Fruit fly (Drosophila melanogaster): ENCODE measurements around the gene CG11122.

DNA sequence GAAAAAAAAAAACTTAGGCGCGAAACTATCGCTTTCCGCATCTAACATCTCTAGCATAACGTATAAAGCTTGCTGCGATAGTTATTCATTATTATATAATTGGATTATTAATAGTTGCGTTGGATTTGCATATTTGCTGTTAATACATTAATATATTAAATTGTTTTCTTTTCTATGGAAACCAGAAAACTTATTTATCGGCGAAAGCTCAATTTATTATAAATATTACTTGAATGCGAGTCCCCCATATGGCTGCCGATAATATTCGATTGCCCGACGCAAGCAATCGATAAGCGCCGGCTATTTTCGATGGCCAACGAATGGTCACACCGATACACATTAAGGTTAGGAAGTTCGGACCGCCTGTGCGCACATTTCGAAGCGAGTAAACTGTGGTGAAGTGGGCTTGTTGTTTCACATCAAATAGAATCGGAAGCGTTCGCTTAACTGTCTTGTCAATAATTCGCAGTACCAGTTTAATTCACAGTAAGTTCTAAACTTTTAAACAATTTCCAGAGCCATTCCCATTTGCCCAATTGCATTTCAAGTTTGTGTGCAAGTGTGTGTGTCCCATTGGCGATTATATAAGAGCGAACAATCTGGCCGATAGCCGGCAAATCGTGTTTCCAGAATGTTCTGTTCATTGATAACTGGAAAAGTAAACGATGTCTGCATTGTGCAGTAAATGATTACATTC, 16.2 kb downstream of the CG11122 start, which contains the start of gene Hsp60A:
- TF ChIP-seq psq (optimal IDR thresholded peaks at IDR 0.05) (no peak), usp (GFP tag; optimal IDR thresholded peaks at IDR 0.05) (no peak), Dll (optimal IDR thresholded peaks at IDR 0.05) (no peak)
